Fruit fly (Drosophila melanogaster): ENCODE data around the gene Or10a.

Gene Or10a

dm6 chrX:11384023-11384444, 33.2 kb downstream of the Or10a start (continued):
- TF ChIP-seq CG10209 (GFP tag; optimal IDR thresholded peaks at IDR 0.05) (peak; percentile 40), Pdp1 (GFP tag; optimal IDR thresholded peaks at IDR 0.05) (peak; percentile 65 to 74), tio (GFP tag; optimal IDR thresholded peaks at IDR 0.05) (peak; percentile 42), ro (GFP tag; IDR thresholded peaks at IDR 0.05) (peak; percentile 43; the same call in 1 of the 2 replicates), CG32767 (GFP tag; IDR thresholded peaks at IDR 0.05) (peak; percentile 54; the same call in 1 of the 2 replicates), CG8359 (GFP tag; optimal IDR thresholded peaks at IDR 0.05; ENCODE audit: borderline replicate concordance) (no peak), CG13287 (GFP tag; IDR thresholded peaks at IDR 0.05; ENCODE audit: partially characterized antibody) (no peak), psq (GFP tag; optimal IDR thresholded peaks at IDR 0.05) (no peak), CG11723 (GFP tag; optimal IDR thresholded peaks at IDR 0.05) (no peak), Gsc (GFP tag; IDR thresholded peaks at IDR 0.05) (0 out of 2 replicates have a peak, but pooled peaks have one; percentile 31), NfI (GFP tag; optimal IDR thresholded peaks at IDR 0.05) (peak; percentile 69), ATbp (GFP tag; optimal IDR thresholded peaks at IDR 0.05) (peak; percentile 53), CG14014 (GFP tag; IDR thresholded peaks at IDR 0.05) (peak; percentile 90), YL-1 (GFP tag; optimal IDR thresholded peaks at IDR 0.05) (no peak), pb (GFP tag; optimal IDR thresholded peaks at IDR 0.05) (no peak), usp (GFP tag; optimal IDR thresholded peaks at IDR 0.05) (no peak), CG5245 (GFP tag; optimal IDR thresholded peaks at IDR 0.05) (no peak), CG18764 (GFP tag; optimal IDR thresholded peaks at IDR 0.05) (peak; percentile 18), onecut (GFP tag; IDR thresholded peaks at IDR 0.05) (peak; percentile 51), CG3847 (GFP tag; IDR thresholded peaks at IDR 0.05) (peak; percentile 72), pros (GFP tag; optimal IDR thresholded peaks at IDR 0.05) (no peak), tx (GFP tag; optimal IDR thresholded peaks at IDR 0.05) (peak; percentile 7), vvl (GFP tag; IDR thresholded peaks at IDR 0.05) (peak; percentile 83), pan (optimal IDR thresholded peaks at IDR 0.05) (no peak), pan (GFP tag; optimal IDR thresholded peaks at IDR 0.05 in 1 of 2, IDR thresholded peaks at IDR 0.05 in 1 of 2) (peak in 1 of 2 experiments; percentile 77), Jarid2 (GFP tag; optimal IDR thresholded peaks at IDR 0.05) (peak; percentile 22), Hr3 (GFP tag; optimal IDR thresholded peaks at IDR 0.05) (peak; percentile 60), stwl (tag; optimal IDR thresholded peaks at IDR 0.05) (no peak), CG15601 (tag; optimal IDR thresholded peaks at IDR 0.05) (no peak), gcm (GFP tag; optimal IDR thresholded peaks at IDR 0.05) (no peak), gro (GFP tag; optimal IDR thresholded peaks at IDR 0.05) (peak; percentile 57), D (optimal IDR thresholded peaks at IDR 0.05) (no peak), D (GFP tag; optimal IDR thresholded peaks at IDR 0.05) (no peak), Dll (GFP tag; IDR thresholded peaks at IDR 0.05; ENCODE audit: partially characterized antibody) (no peak), CG6254 (GFP tag; optimal IDR thresholded peaks at IDR 0.05) (no peak), CG9437 (GFP tag; optimal IDR thresholded peaks at IDR 0.05) (no peak), CG1602 (GFP tag; optimal IDR thresholded peaks at IDR 0.05) (peak; percentile 19), CG15479 (GFP tag; optimal IDR thresholded peaks at IDR 0.05) (no peak), Med (GFP tag) (peak; percentile 97), sim (GFP tag; IDR thresholded peaks at IDR 0.05) (no peak), CG12769 (tag; optimal IDR thresholded peaks at IDR 0.05) (no peak), H15 (GFP tag; IDR thresholded peaks at IDR 0.05) (peak; percentile 57; the same call in 1 of the 3 replicates), jing (GFP tag; optimal IDR thresholded peaks at IDR 0.05) (no peak), otp (GFP tag; IDR thresholded peaks at IDR 0.05) (no peak), CG2678 (tag; optimal IDR thresholded peaks at IDR 0.05) (peak; percentile 83), CG7963 (GFP tag; IDR thresholded peaks at IDR 0.05; ENCODE audit: partially characterized antibody) (no peak), CG11560 (tag; IDR thresholded peaks at IDR 0.05) (peak; percentile 77; the same call in 2 of the 3 replicates), CG8924 (tag; optimal IDR thresholded peaks at IDR 0.05) (peak; percentile 61), disco-r (GFP tag; optimal IDR thresholded peaks at IDR 0.05) (no peak), CG10366 (GFP tag; IDR thresholded peaks at IDR 0.05) (peak; percentile 77), nau (GFP tag; optimal IDR thresholded peaks at IDR 0.05) (peak; percentile 27)
